Fruit fly (Drosophila melanogaster) S2 (cell line): ENCODE measurements around the gene tHMG2.

Source experiments
- CG8478 ChIP-seq: fragments of >200 bp; optimal IDR thresholded peaks from 2 replicates; lab custom pipeline; 2018
- CTCF ChIP-seq, 2 experiments: fragments of >200 bp; optimal IDR thresholded peaks; 2 replicates each; lab custom pipeline; 2018

dm6 chr3R:22527192-22527591 is 34.4 kb downstream of the tHMG2 start:
- TF ChIP-seq CTCF (optimal IDR thresholded peaks at IDR 0.05; lab: Kevin White, UChicago): no peak
- TF ChIP-seq CG8478 (lab: Kevin White, UChicago): no peak
